Fruit fly (Drosophila melanogaster) whole organism, wandering third instar larva: Measurements from ENCODE around the gene gdl.

Source experiments
- GATAd ChIP-seq: sonication (Bioruptor generic); optimal IDR thresholded peaks from 2 replicates; lab custom pipeline; 2016; ENCODE audit warnings: missing biosample characterization, missing genetic modification characterization
- N ChIP-seq: fragments of >200 bp; optimal IDR thresholded peaks from 2 replicates; lab custom pipeline; 2018; ENCODE audit warnings: missing biosample characterization, missing external identifiers, missing genetic modification characterization
- Sp1 ChIP-seq: fragments of 200-800 bp; sonication (Bioruptor generic); optimal IDR thresholded peaks from 3 replicates; lab custom pipeline; 2019; ENCODE audit warnings: missing biosample characterization, mild to moderate bottlenecking, missing genetic modification characterization, moderate library complexity
- lola ChIP-seq: fragments of >200 bp; optimal IDR thresholded peaks from 2 replicates; lab custom pipeline; 2017; ENCODE audit warnings: missing biosample characterization, missing genetic modification characterization
- usp ChIP-seq: fragments of >200 bp; optimal IDR thresholded peaks from 2 replicates; lab custom pipeline; 2017; ENCODE audit warnings: missing biosample characterization, missing genetic modification characterization

DNA sequence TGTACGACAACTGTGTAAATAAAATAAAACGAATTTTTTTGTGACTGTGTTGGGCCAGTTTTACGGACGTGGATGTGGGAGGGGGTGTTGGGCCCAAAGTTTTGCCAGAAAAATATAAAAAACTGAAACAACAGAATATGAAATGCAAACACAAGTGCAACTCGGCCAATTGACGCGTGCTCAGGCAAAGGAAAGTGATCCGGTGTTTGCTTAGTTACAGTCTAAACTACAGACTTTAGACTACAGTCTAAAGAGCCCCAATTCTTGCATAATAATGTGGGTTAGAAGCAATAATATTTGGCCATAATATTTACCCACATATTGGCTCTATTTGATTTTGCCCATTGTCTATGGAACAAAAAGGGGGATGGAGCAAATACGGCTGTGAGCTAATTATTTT lies 39.6 kb downstream of the gdl start:
- no peak for TF ChIP-seq lola (GFP tag; lab: Kevin White, UChicago)
- no peak for TF ChIP-seq GATAd
- TF ChIP-seq usp (GFP tag; lab: Kevin White, UChicago): no peak
- peak; percentile 42 for TF ChIP-seq Sp1 (GFP tag; lab: Kevin White, UChicago)
- TF ChIP-seq N (GFP tag; lab: Kevin White, UChicago): no peak
